Fruit fly (Drosophila melanogaster) whole organism, embryonic: Measurements from ENCODE around the gene Herc4.
A peak's percentile ranks its signal among the peaks of the same experiment; 100 is the strongest.

Source experiments
- Ada2b ChIP-seq: fragments of 200-800 bp; sonication (Bioruptor generic); IDR thresholded peaks from 2 replicates; pipeline ENCODE4 v1.3.6; 2022; ENCODE audit warnings: missing biosample characterization, missing genetic modification characterization
- Aef1 ChIP-seq: fragments of 200-800 bp; sonication (Bioruptor generic); IDR thresholded peaks from 3 replicates; pipeline ENCODE4 v1.3.6; 2022; ENCODE audit warnings: missing biosample characterization, missing genetic modification characterization
- Atf-2 ChIP-seq: fragments of 200-800 bp; sonication (Bioruptor generic); optimal IDR thresholded peaks from 2 replicates; lab custom pipeline; 2016; ENCODE audit warnings: missing biosample characterization, missing genetic modification characterization
- CG1233 ChIP-seq: fragments of 200-800 bp; sonication (Bioruptor generic); optimal IDR thresholded peaks from 4 replicates; lab custom pipeline; 2018; ENCODE audit warnings: missing biosample characterization, mild to moderate bottlenecking, missing genetic modification characterization
- CG17829 ChIP-seq: fragments of 200-800 bp; optimal IDR thresholded peaks from 2 replicates; lab custom pipeline; 2019; ENCODE audit warnings: missing biosample characterization, mild to moderate bottlenecking, missing genetic modification characterization, moderate library complexity
- CG2116 ChIP-seq: fragments of 200-800 bp; sonication (Bioruptor generic); optimal IDR thresholded peaks from 3 replicates; lab custom pipeline; 2018; ENCODE audit warnings: missing biosample characterization, mild to moderate bottlenecking, missing genetic modification characterization
- CG2199 ChIP-seq: fragments of 200-800 bp; sonication (Bioruptor generic); IDR thresholded peaks from 3 replicates; pipeline ENCODE4 v1.3.6; 2022; ENCODE audit warnings: missing biosample characterization, missing genetic modification characterization
- CG31388 ChIP-seq: fragments of 200-800 bp; sonication (Bioruptor generic); optimal IDR thresholded peaks from 2 replicates; lab custom pipeline; 2016; ENCODE audit warnings: missing biosample characterization, missing genetic modification characterization
- CG3281 ChIP-seq: fragments of 200-800 bp; sonication (Bioruptor generic); optimal IDR thresholded peaks from 3 replicates; lab custom pipeline; 2017; ENCODE audit warnings: missing biosample characterization, mild to moderate bottlenecking, missing genetic modification characterization
- CG5180 ChIP-seq: fragments of 200-800 bp; sonication (Bioruptor generic); optimal IDR thresholded peaks from 3 replicates; lab custom pipeline; 2017; ENCODE audit warnings: missing biosample characterization, missing genetic modification characterization, mild to moderate bottlenecking, moderate library complexity, missing genetic modification reagents
- CG5245 ChIP-seq: fragments of 200-800 bp; sonication (Bioruptor generic); optimal IDR thresholded peaks from 3 replicates; lab custom pipeline; 2016; ENCODE audit warnings: missing biosample characterization, missing genetic modification characterization
- CG6765 ChIP-seq: fragments of 200-800 bp; sonication (Bioruptor generic); optimal IDR thresholded peaks from 3 replicates; lab custom pipeline; 2017; ENCODE audit warnings: missing biosample characterization, mild to moderate bottlenecking, missing genetic modification characterization
- CG8924 ChIP-seq: fragments of 200-800 bp; optimal IDR thresholded peaks from 3 replicates; lab custom pipeline; 2019; ENCODE audit warnings: missing biosample characterization, mild to moderate bottlenecking, missing genetic modification characterization, moderate library complexity
- CG8944 ChIP-seq: fragments of 200-800 bp; sonication (Bioruptor generic); optimal IDR thresholded peaks from 3 replicates; lab custom pipeline; 2016; ENCODE audit warnings: missing biosample characterization, missing genetic modification characterization
- CG9437 ChIP-seq: fragments of 200-800 bp; sonication (Bioruptor generic); optimal IDR thresholded peaks from 2 replicates; lab custom pipeline; 2018; ENCODE audit warnings: missing biosample characterization, mild to moderate bottlenecking, missing genetic modification characterization
- CG9727 ChIP-seq: fragments of 200-800 bp; sonication (Bioruptor generic); optimal IDR thresholded peaks from 3 replicates; lab custom pipeline; 2017; ENCODE audit warnings: missing biosample characterization, mild to moderate bottlenecking, missing genetic modification characterization
- CG9876 ChIP-seq: fragments of 200-800 bp; sonication (Bioruptor generic); optimal IDR thresholded peaks from 2 replicates; lab custom pipeline; 2016; ENCODE audit warnings: missing biosample characterization, missing genetic modification characterization
- CoRest ChIP-seq: fragments of 200-800 bp; sonication (Bioruptor generic); optimal IDR thresholded peaks from 3 replicates; lab custom pipeline; 2018; ENCODE audit warnings: missing biosample characterization, mild to moderate bottlenecking, missing genetic modification characterization, moderate library complexity
- Gug ChIP-seq: fragments of 200-800 bp; sonication (Bioruptor generic); IDR thresholded peaks from 4 replicates; pipeline ENCODE4 v1.3.6; 2022; ENCODE audit warnings: missing biosample characterization, missing genetic modification characterization
- H15 ChIP-seq: fragments of 200-800 bp; sonication (Bioruptor generic); IDR thresholded peaks from 3 replicates; pipeline ENCODE4 v1.3.6; 2022; ENCODE audit warnings: missing biosample characterization, missing genetic modification characterization
- Jarid2 ChIP-seq: fragments of 200-800 bp; sonication (Bioruptor generic); optimal IDR thresholded peaks from 3 replicates; lab custom pipeline; 2017; ENCODE audit warnings: mild to moderate bottlenecking, missing biosample characterization, missing genetic modification reagents, missing genetic modification characterization
- Kr ChIP-seq: fragments of 200-800 bp; sonication (Bioruptor generic); optimal IDR thresholded peaks from 2 replicates; lab custom pipeline; 2017; ENCODE audit warnings: missing biosample characterization, mild to moderate bottlenecking, missing genetic modification characterization
- Mrtf ChIP-seq: fragments of 200-800 bp; sonication (Bioruptor generic); IDR thresholded peaks from 3 replicates; pipeline ENCODE4 v1.3.6; 2022; ENCODE audit warnings: missing biosample characterization, missing genetic modification characterization
- NC2α ChIP-seq: fragments of 200-800 bp; sonication (Bioruptor generic); optimal IDR thresholded peaks from 2 replicates; lab custom pipeline; 2016; ENCODE audit warnings: missing biosample characterization, missing genetic modification characterization
- NK7.1 ChIP-seq: fragments of 200-800 bp; sonication (Bioruptor generic); optimal IDR thresholded peaks from 3 replicates; lab custom pipeline; 2016; ENCODE audit warnings: missing biosample characterization, missing genetic modification characterization
- PHDP ChIP-seq: fragments of 200-800 bp; sonication (Bioruptor generic); optimal IDR thresholded peaks from 3 replicates; lab custom pipeline; 2018; ENCODE audit warnings: missing biosample characterization, mild to moderate bottlenecking, missing genetic modification characterization, moderate library complexity
- abd-A ChIP-seq: fragments of 200-800 bp; sonication (Bioruptor generic); optimal IDR thresholded peaks from 3 replicates; lab custom pipeline; 2019; ENCODE audit warnings: missing biosample characterization, mild to moderate bottlenecking, missing genetic modification characterization, moderate library complexity
- amos ChIP-seq: fragments of 200-800 bp; sonication (Bioruptor generic); IDR thresholded peaks from 2 replicates; pipeline ENCODE4 v1.3.6; 2022; ENCODE audit warnings: missing biosample characterization, missing genetic modification characterization; ENCODE audit not compliant: partially characterized antibody
- crp ChIP-seq, 2 experiments: fragments of 200-800 bp; sonication (Bioruptor generic); optimal IDR thresholded peaks; 2 replicates in 1 of 2; 3 replicates in 1 of 2; lab custom pipeline; 2017; ENCODE audit warnings: missing biosample characterization in 2 of 2, missing genetic modification characterization in 2 of 2, mild to moderate bottlenecking in 1 of 2, moderate library complexity in 1 of 2
- dan ChIP-seq: fragments of 200-800 bp; sonication (Bioruptor generic); IDR thresholded peaks from 2 replicates; pipeline ENCODE4 v1.3.6; 2022; ENCODE audit warnings: missing biosample characterization, missing genetic modification characterization
- dysf ChIP-seq: fragments of 200-800 bp; sonication (Bioruptor generic); IDR thresholded peaks from 3 replicates; pipeline ENCODE4 v1.3.6; 2022; ENCODE audit warnings: missing biosample characterization, missing genetic modification characterization
- gce ChIP-seq: fragments of 200-800 bp; sonication (Bioruptor generic); IDR thresholded peaks from 3 replicates; pipeline ENCODE4 v1.3.6; 2022; ENCODE audit warnings: missing biosample characterization, missing genetic modification characterization
- h ChIP-seq: fragments of >200 bp; optimal IDR thresholded peaks from 2 replicates; lab custom pipeline; 2017
- her ChIP-seq: fragments of 200-800 bp; sonication (Bioruptor generic); optimal IDR thresholded peaks from 2 replicates; lab custom pipeline; 2016; ENCODE audit warnings: missing biosample characterization, missing genetic modification characterization
- hth ChIP-seq: fragments of >200 bp; optimal IDR thresholded peaks from 2 replicates; lab custom pipeline; 2017; ENCODE audit warnings: inconsistent platforms
- kni ChIP-seq: fragments of 200-800 bp; sonication (Bioruptor generic); optimal IDR thresholded peaks from 3 replicates; lab custom pipeline; 2017; ENCODE audit warnings: mild to moderate bottlenecking, missing biosample characterization, missing genetic modification reagents, missing genetic modification characterization
- lov ChIP-seq, 2 experiments: fragments of 200-800 bp in 1 of 2; fragments of >200 bp in 1 of 2; sonication (Bioruptor generic) in 1 of 2; IDR thresholded peaks in 1 of 2; optimal IDR thresholded peaks in 1 of 2; 2 replicates in 1 of 2; 3 replicates in 1 of 2; pipeline versions ENCODE4 v1.3.6 to Lab custom; 2017 to 2022; ENCODE audit warnings: missing biosample characterization in 1 of 2, missing genetic modification characterization in 1 of 2
- p53 ChIP-seq: fragments of 200-800 bp; sonication (Bioruptor generic); optimal IDR thresholded peaks from 2 replicates; lab custom pipeline; 2016; ENCODE audit warnings: missing biosample characterization, missing genetic modification characterization
- phol ChIP-seq: fragments of 200-800 bp; sonication (Bioruptor generic); optimal IDR thresholded peaks from 3 replicates; lab custom pipeline; 2018; ENCODE audit warnings: missing biosample characterization, mild to moderate bottlenecking, missing genetic modification characterization, moderate library complexity
- pros ChIP-seq: fragments of 200-800 bp; sonication (Bioruptor generic); optimal IDR thresholded peaks from 3 replicates; lab custom pipeline; 2019; ENCODE audit warnings: missing biosample characterization, mild to moderate bottlenecking, missing genetic modification characterization, moderate library complexity
- run ChIP-seq: fragments of 200-800 bp; sonication (Bioruptor generic); optimal IDR thresholded peaks from 3 replicates; lab custom pipeline; 2018; ENCODE audit warnings: missing biosample characterization, mild to moderate bottlenecking, missing genetic modification characterization
- salm ChIP-seq: fragments of 200-800 bp; sonication (Bioruptor generic); optimal IDR thresholded peaks from 2 replicates; lab custom pipeline; 2018; ENCODE audit warnings: missing biosample characterization, mild to moderate bottlenecking, missing genetic modification characterization
- sc ChIP-seq, 3 experiments: fragments of >200 bp in 2 of 3; fragments of 200-800 bp in 1 of 3; sonication (Bioruptor generic) in 1 of 3; optimal IDR thresholded peaks; 2 replicates in 2 of 3; 3 replicates in 1 of 3; lab custom pipeline; 2017; ENCODE audit warnings: mild to moderate bottlenecking in 1 of 3, missing biosample characterization in 1 of 3, missing genetic modification characterization in 1 of 3, missing genetic modification reagents in 1 of 3
- sna ChIP-seq: fragments of 200-800 bp; sonication (Bioruptor generic); IDR thresholded peaks from 2 replicates; pipeline ENCODE4 v1.3.6; 2022; ENCODE audit warnings: missing biosample characterization, missing genetic modification characterization; ENCODE audit not compliant: partially characterized antibody
- so ChIP-seq: fragments of 200-800 bp; sonication (Bioruptor generic); IDR thresholded peaks from 3 replicates; pipeline ENCODE4 v1.3.6; 2022; ENCODE audit warnings: missing biosample characterization, missing genetic modification characterization
- sob ChIP-seq: fragments of 200-800 bp; sonication (Bioruptor generic); IDR thresholded peaks from 2 replicates; pipeline ENCODE4 v1.3.6; 2022; ENCODE audit warnings: missing biosample characterization, missing genetic modification characterization
- sr ChIP-seq: fragments of 200-800 bp; sonication (Bioruptor generic); IDR thresholded peaks from 3 replicates; pipeline ENCODE4 v1.3.6; 2022; ENCODE audit warnings: missing biosample characterization, missing genetic modification characterization
- vnd ChIP-seq: fragments of 200-800 bp; sonication (Bioruptor generic); IDR thresholded peaks from 3 replicates; pipeline ENCODE4 v1.3.6; 2022; ENCODE audit warnings: missing biosample characterization, missing genetic modification characterization; ENCODE audit not compliant: partially characterized antibody
- z ChIP-seq: fragments of 200-800 bp; sonication (Bioruptor generic); IDR thresholded peaks from 3 replicates; pipeline ENCODE4 v1.3.6; 2022; ENCODE audit warnings: missing biosample characterization, missing genetic modification characterization

Gene Herc4

DNA sequence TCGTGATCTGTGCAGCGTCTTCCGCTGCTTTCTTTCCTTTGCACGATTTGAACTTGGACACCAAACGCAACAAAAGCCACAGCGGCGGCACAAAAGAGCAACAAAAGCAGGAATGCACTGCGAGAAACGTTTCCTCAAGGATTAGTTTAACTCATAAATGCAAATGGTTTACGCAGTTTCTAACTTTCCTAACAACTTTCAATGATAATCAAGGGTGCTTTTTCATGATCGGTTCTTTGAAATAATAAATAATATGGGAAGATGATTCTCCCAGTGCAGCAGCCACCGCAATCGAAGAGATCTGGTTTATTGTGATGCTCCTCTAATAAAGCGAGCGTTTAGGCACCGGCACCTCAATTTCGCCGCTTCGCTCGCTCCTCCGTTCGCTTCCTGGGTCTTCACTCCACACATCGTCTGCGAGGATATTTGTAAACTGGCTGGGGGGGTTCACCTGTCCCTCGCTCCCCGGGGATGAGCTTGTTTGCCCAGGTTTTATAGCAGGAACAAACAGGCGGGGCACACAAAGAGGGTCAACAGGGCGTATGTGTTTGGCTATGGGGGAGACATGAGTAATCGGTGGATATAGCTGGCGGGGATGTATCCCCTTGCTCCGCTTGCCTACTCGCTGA lies 5.7 kb downstream of the Herc4 start (continued):
- TF ChIP-seq NK7.1 (GFP tag; lab: Kevin White, UChicago) (peak; percentile 25), Aef1 (GFP tag; lab: Robert Waterston, UW) (peak; percentile 64), Kr (GFP tag; lab: Kevin White, UChicago) (no peak), h (no peak), sna (GFP tag; lab: Robert Waterston, UW) (no peak), dan (GFP tag; lab: Robert Waterston, UW) (no peak; the same call in 1 of the 2 replicates), CG8924 (tag; lab: Kevin White, UChicago) (peak; percentile 70), Jarid2 (peak; percentile 7), CG2199 (GFP tag; lab: Robert Waterston, UW) (no peak; the same call in 2 of the 3 replicates), CG3281 (GFP tag; lab: Kevin White, UChicago) (peak; percentile 11), CG9727 (peak; percentile 3), CG8944 (GFP tag; lab: Kevin White, UChicago) (peak; percentile 73), hth (lab: Kevin White, UChicago) (no peak), vnd (GFP tag; lab: Robert Waterston, UW) (no peak), PHDP (tag; lab: Kevin White, UChicago) (peak; percentile 72), abd-A (tag; lab: Kevin White, UChicago) (no peak), CG1233 (peak; percentile 64), CG9437 (GFP tag; lab: Kevin White, UChicago) (peak; percentile 38), CG5180 (peak; percentile 73), CoRest (peak; percentile 65), Mrtf (GFP tag; lab: Robert Waterston, UW) (peak; percentile 56; the same call in 1 of the 3 replicates), sr (GFP tag; lab: Robert Waterston, UW) (0 out of 3 replicates have a peak, but pooled peaks have one; percentile 42), CG17829 (tag; lab: Kevin White, UChicago) (peak; percentile 84), run (tag; lab: Kevin White, UChicago) (peak; percentile 73), CG9876 (no peak), z (GFP tag; lab: Robert Waterston, UW) (0 out of 3 replicates have a peak, but pooled peaks have one; percentile 17), p53 (peak; percentile 13), kni (GFP tag; lab: Kevin White, UChicago) (no peak), Ada2b (GFP tag; lab: Robert Waterston, UW) (peak; percentile 78), CG5245 (GFP tag; lab: Kevin White, UChicago) (peak; percentile 82), lov (optimal IDR thresholded peaks at IDR 0.05; lab: Kevin White, UChicago) (no peak), lov (GFP tag; IDR thresholded peaks at IDR 0.05; lab: Robert Waterston, UW) (0 out of 3 replicates have a peak, but pooled peaks have one; percentile 65), sc (optimal IDR thresholded peaks at IDR 0.05; lab: Kevin White, UChicago) (no peak), sc (GFP tag; optimal IDR thresholded peaks at IDR 0.05; lab: Kevin White, UChicago) (peak; percentile 72), her (GFP tag; lab: Kevin White, UChicago) (peak; percentile 5), sob (peak; percentile 69; the same call in 1 of the 2 replicates), pros (GFP tag; lab: Kevin White, UChicago) (peak; percentile 18), phol (tag; lab: Kevin White, UChicago) (peak; percentile 86), NC2α (peak; percentile 28), Gug (peak; percentile 60; the same call in 3 of the 4 replicates), amos (GFP tag; lab: Robert Waterston, UW) (no peak), CG2116 (GFP tag; lab: Kevin White, UChicago) (peak; percentile 19), so (GFP tag; lab: Robert Waterston, UW) (peak; percentile 87), crp (GFP tag; optimal IDR thresholded peaks at IDR 0.05; lab: Kevin White, UChicago) (peak in 1 of 2 experiments; percentile 23), H15 (peak; percentile 70), gce (GFP tag; lab: Robert Waterston, UW) (peak; percentile 86), CG6765 (GFP tag; lab: Kevin White, UChicago) (no peak), CG31388 (GFP tag; lab: Kevin White, UChicago) (peak; percentile 62), salm (tag; lab: Kevin White, UChicago) (peak; percentile 29), Atf-2 (GFP tag; lab: Kevin White, UChicago) (peak; percentile 52), dysf (GFP tag; lab: Robert Waterston, UW) (peak; percentile 68; the same call in 2 of the 3 replicates)
